Fruit fly (Drosophila melanogaster): ENCODE measurements around the gene crb.

The crb gene

DNA sequence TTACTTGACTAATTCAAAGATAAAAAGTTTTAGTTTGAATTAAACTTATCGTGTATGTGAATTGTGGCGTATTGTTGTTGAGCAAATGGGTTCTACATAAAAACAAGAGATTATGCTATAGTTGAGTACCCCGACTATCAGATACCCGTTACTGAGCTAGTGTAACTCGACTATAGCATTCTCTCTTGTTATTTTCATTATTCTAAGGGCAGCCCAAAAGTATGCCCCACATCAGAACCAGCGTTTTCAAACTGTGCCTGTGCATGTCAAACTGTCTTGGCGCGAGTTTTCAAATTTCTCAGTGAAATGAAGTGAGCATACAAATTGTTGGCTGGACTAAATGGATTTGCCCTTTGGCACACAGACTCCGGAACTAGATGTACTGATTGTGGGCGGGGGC lies 15.6 kb upstream of the crb start, which contains the start of gene shps:
Gene shps (plus strand): TSS at position 282 of the 400 bp plus-strand sequence.
- no peak for TF ChIP-seq psq (optimal IDR thresholded peaks at IDR 0.05)
- TF ChIP-seq Sin3A (optimal IDR thresholded peaks at IDR 0.05), result no peak
- no peak for TF ChIP-seq ttk (optimal IDR thresholded peaks at IDR 0.05)
- TF ChIP-seq insv (optimal IDR thresholded peaks at IDR 0.05), result no peak
- TF ChIP-seq Myc (optimal IDR thresholded peaks at IDR 0.05), result no peak
- TF ChIP-seq h (optimal IDR thresholded peaks at IDR 0.05), result no peak

DNA sequence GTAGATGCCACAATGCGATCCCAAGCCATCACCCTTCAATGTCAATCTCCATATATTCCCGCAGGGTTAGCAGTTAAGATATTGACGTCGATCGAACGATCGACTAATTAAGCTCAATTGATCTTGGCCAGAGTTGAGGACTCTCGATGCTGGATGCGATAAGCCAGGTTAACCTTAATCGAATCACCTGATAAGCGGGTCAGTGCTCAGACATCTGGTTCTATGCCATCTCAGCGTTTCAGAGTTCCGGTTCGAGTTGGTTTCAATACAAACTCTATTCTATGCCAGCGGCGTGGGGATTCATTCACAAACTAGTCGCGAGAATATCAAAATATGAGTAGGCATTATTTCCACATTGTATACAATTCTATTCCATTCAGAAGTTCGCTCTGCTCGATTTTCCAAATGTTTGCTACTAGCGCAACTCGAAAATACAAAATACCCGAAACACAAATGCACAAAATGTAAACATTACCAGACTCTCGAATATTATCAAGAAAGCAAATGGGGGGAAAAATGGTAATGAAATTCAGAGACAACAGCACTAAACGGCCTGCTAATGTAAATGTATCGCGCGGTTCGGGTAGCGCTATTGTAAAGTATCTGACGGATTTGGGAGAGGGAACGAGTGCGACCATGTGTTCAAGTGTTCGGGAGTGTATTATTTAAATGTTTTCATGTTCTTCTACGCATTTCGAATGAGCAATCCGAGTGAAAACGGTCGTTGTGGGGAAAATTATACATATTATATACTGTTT lies 12.1 kb upstream of the crb start:
- TF ChIP-seq h (optimal IDR thresholded peaks at IDR 0.05), result no peak
- no peak for TF ChIP-seq Sin3A (optimal IDR thresholded peaks at IDR 0.05)
- no peak for TF ChIP-seq psq (optimal IDR thresholded peaks at IDR 0.05)
- no peak for TF ChIP-seq ttk (optimal IDR thresholded peaks at IDR 0.05)
- no peak for TF ChIP-seq insv (optimal IDR thresholded peaks at IDR 0.05)
- no peak for TF ChIP-seq Myc (optimal IDR thresholded peaks at IDR 0.05)

DNA sequence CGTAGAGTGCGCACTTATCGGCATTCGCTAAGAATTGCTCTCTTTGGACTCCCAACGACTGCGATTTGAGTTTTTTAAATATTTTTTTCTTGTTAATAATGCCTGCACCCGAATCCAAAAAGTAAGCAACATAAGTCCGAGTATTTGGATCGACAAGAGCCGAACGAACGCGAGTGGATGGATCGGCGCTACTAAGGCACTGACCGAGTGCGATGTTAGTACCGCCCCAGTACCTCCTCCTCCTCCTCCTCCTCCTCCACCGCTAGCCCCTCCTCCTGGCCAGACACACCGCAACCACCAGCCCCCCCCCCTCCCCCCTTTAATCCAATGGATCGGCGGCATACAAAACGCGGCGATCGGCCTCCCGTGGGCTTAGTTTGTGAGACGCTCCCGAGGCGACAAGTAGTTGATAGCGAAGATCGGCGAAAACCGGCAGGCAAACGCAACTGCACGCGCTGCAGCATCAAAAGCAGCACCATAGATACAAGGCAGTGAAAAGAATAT lies 11.2 kb upstream of the crb start, which contains the start of gene CG6356:
Gene CG6356 (plus strand): TSS at position 374 of the 504 bp plus-strand sequence.
- TF ChIP-seq psq (optimal IDR thresholded peaks at IDR 0.05) (no peak), insv (optimal IDR thresholded peaks at IDR 0.05) (no peak), Myc (optimal IDR thresholded peaks at IDR 0.05) (no peak), h (optimal IDR thresholded peaks at IDR 0.05) (no peak)

DNA sequence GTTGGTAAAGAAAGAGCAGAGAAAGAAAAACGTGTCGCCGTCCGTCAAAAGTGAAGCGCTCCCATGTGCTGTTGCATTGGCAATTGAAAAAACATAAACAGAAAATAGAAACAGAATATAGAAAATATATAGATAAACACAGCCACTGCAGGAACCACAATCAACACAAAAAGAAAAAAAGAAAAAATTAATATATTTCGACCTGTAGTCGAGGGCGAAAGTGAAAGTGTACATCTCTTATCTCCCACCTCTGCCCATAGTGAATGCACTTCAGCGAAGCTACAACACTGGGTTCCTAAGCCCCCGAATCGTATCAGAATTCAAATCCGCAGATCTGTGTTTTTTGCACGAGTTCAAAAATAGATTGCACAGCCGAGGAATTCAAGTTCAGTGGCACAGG lies 10.7 kb upstream of the crb start:
- TF ChIP-seq Sin3A (optimal IDR thresholded peaks at IDR 0.05) (no peak), ttk (optimal IDR thresholded peaks at IDR 0.05) (no peak), h (optimal IDR thresholded peaks at IDR 0.05) (no peak), psq (optimal IDR thresholded peaks at IDR 0.05) (no peak), insv (optimal IDR thresholded peaks at IDR 0.05) (no peak), Myc (optimal IDR thresholded peaks at IDR 0.05) (no peak)

DNA sequence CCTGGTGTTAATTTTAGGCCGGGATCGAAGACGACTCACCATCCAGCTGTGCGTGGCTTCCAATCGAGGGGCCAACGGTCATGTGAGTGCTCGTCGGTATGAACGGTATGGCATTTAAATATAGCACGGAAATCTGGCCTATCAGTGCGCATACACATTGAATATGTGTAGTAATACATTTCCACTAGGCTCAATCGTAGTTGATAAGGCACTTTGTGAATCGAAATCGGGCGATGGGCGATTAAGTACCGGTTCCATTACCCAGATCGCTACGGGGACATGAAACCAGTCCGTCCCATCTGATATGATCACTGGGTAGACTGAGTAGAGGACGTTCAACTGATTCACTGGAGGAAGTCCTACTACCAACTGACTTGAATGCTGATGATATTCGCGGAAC lies 9.5 kb upstream of the crb start:
- TF ChIP-seq Sin3A (optimal IDR thresholded peaks at IDR 0.05) (no peak), ttk (optimal IDR thresholded peaks at IDR 0.05) (no peak), psq (optimal IDR thresholded peaks at IDR 0.05) (no peak), insv (optimal IDR thresholded peaks at IDR 0.05) (no peak), h (optimal IDR thresholded peaks at IDR 0.05) (no peak), Myc (optimal IDR thresholded peaks at IDR 0.05) (no peak)

DNA sequence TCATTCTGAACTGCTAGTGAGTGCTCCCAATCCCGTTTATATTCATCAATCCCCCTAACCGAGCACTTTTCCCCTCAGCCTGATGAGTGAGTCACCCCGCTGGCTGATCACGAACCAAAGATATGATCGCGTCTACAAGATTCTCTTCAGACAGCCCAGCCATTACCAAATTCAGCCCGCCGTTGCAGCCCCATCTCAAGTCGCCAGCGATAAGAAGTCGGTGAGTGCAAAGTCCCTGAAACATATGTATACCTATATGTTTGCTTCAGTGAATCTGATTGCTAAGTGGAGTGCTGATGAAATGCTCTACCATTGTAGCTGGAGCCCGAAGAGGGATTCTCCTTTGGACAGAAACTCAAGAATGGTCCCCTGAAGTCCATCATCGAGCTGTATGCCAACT lies 7.7 kb upstream of the crb start:
- TF ChIP-seq Sin3A (optimal IDR thresholded peaks at IDR 0.05) (no peak), insv (optimal IDR thresholded peaks at IDR 0.05) (no peak), Myc (optimal IDR thresholded peaks at IDR 0.05) (no peak), h (optimal IDR thresholded peaks at IDR 0.05) (no peak), ttk (optimal IDR thresholded peaks at IDR 0.05) (no peak), psq (optimal IDR thresholded peaks at IDR 0.05) (no peak)

DNA sequence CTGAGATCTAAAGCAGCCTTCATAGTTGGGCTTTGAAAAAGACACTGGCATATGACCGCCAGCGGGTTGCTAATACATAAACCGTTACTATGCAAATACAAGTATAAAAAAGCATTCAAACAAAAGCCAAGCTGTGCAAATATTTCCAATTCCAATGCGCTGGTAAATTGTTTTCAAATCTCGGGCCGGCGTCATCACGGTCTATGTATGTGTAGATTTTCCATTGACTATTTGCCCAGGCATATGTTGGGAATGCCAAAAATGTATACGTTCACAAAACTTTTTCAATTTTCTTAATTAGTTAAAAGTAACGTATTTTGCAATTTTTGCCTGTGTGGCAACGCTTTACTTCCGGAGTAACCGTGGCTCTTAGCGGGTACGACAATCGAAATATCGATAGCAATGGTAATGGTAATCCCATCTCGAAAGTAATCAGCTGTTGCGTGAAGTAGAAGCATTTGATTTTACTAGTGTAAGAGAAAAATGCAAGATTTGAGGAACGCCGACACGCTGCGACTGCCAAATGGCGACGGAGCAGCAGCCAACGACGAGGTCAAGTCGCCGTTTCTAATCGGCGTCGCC lies 5.0 kb upstream of the crb start, which contains the start of the genes CG34290 and Uck:
Gene CG34290 (minus strand): TSS at position 51 of the 582 bp plus-strand sequence.
Gene Uck (plus strand): TSS at position 405 of the 582 bp plus-strand sequence.
- TF ChIP-seq psq (optimal IDR thresholded peaks at IDR 0.05) (no peak), ttk (optimal IDR thresholded peaks at IDR 0.05) (no peak), h (optimal IDR thresholded peaks at IDR 0.05) (no peak), Myc (optimal IDR thresholded peaks at IDR 0.05) (no peak), Sin3A (optimal IDR thresholded peaks at IDR 0.05) (no peak), insv (optimal IDR thresholded peaks at IDR 0.05) (no peak)

DNA sequence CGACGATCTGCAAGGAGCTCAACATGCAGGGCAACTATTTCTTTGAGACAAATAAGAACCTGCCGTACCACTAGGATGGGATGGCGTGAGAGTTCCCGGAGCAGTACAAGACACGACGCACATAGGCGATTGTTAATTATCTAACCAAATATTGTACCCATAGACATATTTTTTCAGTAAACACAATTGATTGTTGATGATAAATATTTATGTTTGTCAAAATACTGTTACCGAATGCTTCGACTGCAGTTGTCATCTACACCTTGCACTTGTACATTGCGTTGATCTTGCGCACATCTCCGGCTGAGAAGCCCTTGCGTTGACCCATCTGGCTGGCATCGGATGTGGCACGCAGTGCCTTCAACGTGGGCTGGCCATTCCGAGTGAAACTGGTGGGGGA lies 1.7 kb upstream of the crb start:
- TF ChIP-seq Myc (optimal IDR thresholded peaks at IDR 0.05) (no peak), insv (optimal IDR thresholded peaks at IDR 0.05) (no peak), ttk (optimal IDR thresholded peaks at IDR 0.05) (no peak), psq (optimal IDR thresholded peaks at IDR 0.05) (no peak), Sin3A (optimal IDR thresholded peaks at IDR 0.05) (no peak), h (optimal IDR thresholded peaks at IDR 0.05) (no peak)

DNA sequence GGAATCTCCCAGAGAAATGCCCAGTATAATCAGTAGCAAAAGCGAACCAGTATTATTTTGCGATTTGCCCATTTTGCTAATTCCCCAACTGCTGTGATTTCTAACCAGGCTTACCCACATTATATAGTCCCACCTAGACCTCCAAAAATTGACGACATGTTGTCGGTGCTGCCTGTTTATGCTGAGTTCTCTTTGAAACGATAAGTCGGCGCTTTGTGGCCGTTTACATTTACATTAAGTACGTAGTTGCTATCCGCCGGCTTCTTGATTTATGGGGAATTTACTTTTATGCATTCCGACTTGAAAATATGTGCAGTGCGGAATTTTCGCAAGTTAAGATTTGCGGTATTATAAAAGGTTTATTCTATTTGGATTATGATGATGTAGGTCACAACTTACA lies 579 bp upstream of the crb start, which contains the start of gene CG5715:
Gene CG5715 (minus strand): TSS at position 101 of the 400 bp plus-strand sequence.
- TF ChIP-seq psq (optimal IDR thresholded peaks at IDR 0.05) (no peak), ttk (optimal IDR thresholded peaks at IDR 0.05) (no peak), insv (optimal IDR thresholded peaks at IDR 0.05) (no peak), Myc (optimal IDR thresholded peaks at IDR 0.05) (no peak), Sin3A (optimal IDR thresholded peaks at IDR 0.05) (no peak), h (optimal IDR thresholded peaks at IDR 0.05) (no peak)

DNA sequence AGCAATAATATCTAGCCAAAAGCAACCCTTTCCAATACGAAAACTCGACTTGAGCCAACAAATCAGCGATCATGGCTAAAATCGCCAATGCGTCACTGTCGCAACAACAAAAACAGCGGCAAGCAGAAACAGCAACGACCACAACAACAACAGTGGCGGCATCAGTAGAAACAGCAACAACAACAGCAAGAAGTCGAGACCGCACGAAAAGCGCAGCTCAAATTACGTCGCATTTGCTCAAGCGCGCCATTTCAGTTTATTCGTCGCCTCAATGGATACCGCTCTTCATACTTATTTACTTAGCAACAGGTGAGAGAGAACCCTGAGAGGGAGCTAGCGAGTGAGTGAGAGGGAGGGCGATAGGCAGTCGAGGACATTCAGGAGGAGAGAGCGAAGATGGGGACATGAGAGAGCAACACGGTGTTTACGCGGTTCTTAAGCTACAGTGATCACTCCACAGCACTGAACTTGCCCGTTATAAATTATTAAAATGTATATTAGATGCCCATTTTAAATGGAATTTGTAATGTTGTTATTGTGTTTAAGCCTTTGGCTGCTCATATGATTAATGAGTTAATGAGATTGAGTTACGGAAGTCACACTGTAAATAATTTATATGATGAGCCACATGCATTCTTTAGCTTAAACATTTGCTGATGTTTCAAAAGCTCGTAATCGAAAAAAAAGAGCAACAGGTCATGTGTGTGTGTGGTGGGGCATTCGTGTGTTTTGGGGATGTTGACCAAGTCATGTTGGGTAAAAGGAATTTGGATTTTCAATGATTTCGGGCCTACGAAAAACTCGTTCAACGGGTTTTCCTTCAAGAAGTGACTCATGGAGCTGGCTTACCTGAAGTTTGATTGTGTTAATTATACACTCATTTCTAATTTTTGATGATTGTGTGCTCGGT lies 933 bp downstream of the crb start:
- no peak for TF ChIP-seq Sin3A (optimal IDR thresholded peaks at IDR 0.05)
- TF ChIP-seq insv (optimal IDR thresholded peaks at IDR 0.05), result no peak
- no peak for TF ChIP-seq ttk (optimal IDR thresholded peaks at IDR 0.05)

DNA sequence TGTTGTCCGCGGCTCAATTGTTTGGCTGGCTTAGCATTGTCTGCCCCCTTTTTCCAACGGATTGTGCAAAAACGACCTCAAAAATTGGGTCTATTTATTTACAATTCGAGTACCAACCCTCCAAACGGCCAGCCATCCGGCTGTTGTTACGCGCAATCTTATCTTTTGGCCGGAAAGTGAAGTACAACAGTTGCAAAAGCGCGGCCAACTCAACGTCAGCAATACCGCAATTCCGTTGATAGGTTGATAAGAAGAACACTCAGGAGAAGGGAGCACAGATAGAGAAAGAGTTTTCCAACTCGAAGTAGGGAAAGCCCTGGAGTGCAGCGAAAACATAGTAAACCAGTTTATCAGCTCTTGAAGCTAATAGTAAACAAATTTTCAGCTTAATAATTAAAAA lies 2.0 kb downstream of the crb start:
- no peak for TF ChIP-seq insv (optimal IDR thresholded peaks at IDR 0.05)
- no peak for TF ChIP-seq ttk (optimal IDR thresholded peaks at IDR 0.05)
- TF ChIP-seq Myc (optimal IDR thresholded peaks at IDR 0.05), result no peak
- TF ChIP-seq h (optimal IDR thresholded peaks at IDR 0.05), result no peak

Measured in Kc167 (cell line).